Worm (Caenorhabditis elegans): Measurements from ENCODE around the gene lro-1.

The lro-1 gene

DNA sequence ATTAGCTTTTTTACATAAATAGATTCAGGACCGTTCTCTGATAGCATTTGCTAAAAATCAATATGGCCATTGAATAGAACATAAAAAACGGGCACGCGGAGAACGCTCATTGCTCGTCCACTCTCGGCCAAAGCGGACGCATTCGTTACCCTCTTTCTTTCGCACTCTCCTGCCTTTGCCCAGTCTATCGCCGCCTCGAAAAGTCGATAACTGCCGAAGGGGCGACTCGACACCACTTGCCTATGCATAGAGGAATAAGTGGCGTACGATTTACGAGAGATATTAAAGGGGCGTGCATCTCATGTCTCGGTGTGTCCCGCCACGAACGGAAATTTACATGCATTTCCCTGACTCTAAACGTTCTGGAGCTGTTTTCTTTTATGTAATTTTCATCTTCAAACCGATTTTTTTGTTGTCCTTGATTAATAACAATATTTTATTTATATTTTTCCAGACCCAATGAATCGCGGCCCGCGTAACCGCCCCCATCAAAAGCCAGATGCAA lies 8.6 kb upstream of the lro-1 start, which contains the start of gene W05H9.4:
Gene W05H9.4 (plus strand): TSS at position 455 of the 505 bp plus-strand sequence.
- TF ChIP-seq elt-1 (tag; optimal IDR thresholded peaks at IDR 0.05; ENCODE audit: borderline replicate concordance, insufficient read depth) (no peak), lsy-2 (tag; optimal IDR thresholded peaks at IDR 0.05) (no peak), hlh-1 (tag; optimal IDR thresholded peaks at IDR 0.05) (peak; percentile 53), ztf-11 (tag; optimal IDR thresholded peaks at IDR 0.05) (peak; percentile 2), unc-62 (GFP tag; optimal IDR thresholded peaks at IDR 0.05) (no peak), unc-120 (tag; optimal IDR thresholded peaks at IDR 0.05; ENCODE audit: poor library complexity, severe bottlenecking) (peak; percentile 69), mep-1 (tag; optimal IDR thresholded peaks at IDR 0.05) (peak; percentile 12), nhr-2 (tag; optimal IDR thresholded peaks at IDR 0.05) (peak; percentile 91), zip-8 (tag; optimal IDR thresholded peaks at IDR 0.05) (no peak), ceh-39 (tag; optimal IDR thresholded peaks at IDR 0.05) (peak; percentile 71), nhr-12 (tag; optimal IDR thresholded peaks at IDR 0.05) (no peak), cnd-1 (tag; optimal IDR thresholded peaks at IDR 0.05) (peak; percentile 52), mls-2 (tag; optimal IDR thresholded peaks at IDR 0.05) (peak; percentile 75), lin-13 (tag; optimal IDR thresholded peaks at IDR 0.05) (peak; percentile 10), ces-1 (GFP tag; optimal IDR thresholded peaks at IDR 0.05) (peak; percentile 57), snpc-4 (tag; optimal IDR thresholded peaks at IDR 0.05) (no peak), ham-2 (GFP tag; optimal IDR thresholded peaks at IDR 0.05) (peak; percentile 20)

DNA sequence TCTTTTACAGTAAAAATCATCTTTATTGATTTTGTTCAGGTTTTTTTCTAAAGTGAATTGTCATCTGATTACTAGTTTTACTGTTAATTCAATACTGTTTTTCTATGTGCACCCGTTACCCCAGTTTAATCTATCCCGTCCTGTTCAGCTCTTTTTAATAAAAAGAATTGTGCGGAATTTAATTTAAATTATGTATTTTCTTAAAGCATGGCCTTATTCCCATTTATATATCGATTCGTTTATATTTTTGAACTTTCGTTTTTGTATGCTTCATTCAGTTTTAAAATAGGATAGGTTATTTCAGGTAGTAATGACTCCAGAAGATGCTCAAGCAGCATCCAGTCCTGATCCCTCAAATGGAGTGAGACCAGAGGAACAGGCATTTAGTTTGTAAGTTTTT lies 5.2 kb upstream of the lro-1 start, which contains the start of gene W05H9.2:
Gene W05H9.2 (plus strand): TSS at position 301 of the 400 bp plus-strand sequence.
- TF ChIP-seq blmp-1 (tag; optimal IDR thresholded peaks at IDR 0.05) (no peak), elt-1 (tag; optimal IDR thresholded peaks at IDR 0.05; ENCODE audit: borderline replicate concordance, insufficient read depth) (no peak), snpc-4 (tag; optimal IDR thresholded peaks at IDR 0.05) (no peak), ceh-83 (GFP tag; optimal IDR thresholded peaks at IDR 0.05) (no peak), flh-1 (GFP tag; optimal IDR thresholded peaks at IDR 0.05) (no peak), unc-39 (tag; optimal IDR thresholded peaks at IDR 0.05) (no peak), M03D4.4 (tag; optimal IDR thresholded peaks at IDR 0.05) (no peak)

DNA sequence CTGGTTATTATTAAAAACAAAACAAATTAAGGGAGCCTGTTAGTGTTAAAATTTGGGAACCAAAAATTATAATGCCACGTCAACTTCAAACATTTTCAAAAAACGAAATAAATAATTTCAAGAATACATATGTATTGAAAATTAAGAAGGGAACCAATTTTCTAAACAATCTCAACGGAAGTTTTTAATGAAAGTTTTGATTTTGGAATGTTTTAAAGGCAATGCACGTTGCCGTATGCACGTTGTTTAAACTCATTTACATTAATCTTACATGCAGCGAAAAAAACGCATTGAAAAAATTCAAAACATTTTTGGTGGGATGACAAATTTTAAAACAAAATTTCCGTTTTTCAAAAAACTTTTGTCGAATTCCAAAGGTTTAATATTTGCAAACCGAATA lies 1.9 kb downstream of the lro-1 start:
- no peak for TF ChIP-seq ces-1 (GFP tag; optimal IDR thresholded peaks at IDR 0.05)
- TF ChIP-seq flh-1 (GFP tag; optimal IDR thresholded peaks at IDR 0.05), result no peak
- no peak for TF ChIP-seq hlh-1 (tag; optimal IDR thresholded peaks at IDR 0.05)
- no peak for TF ChIP-seq ceh-39 (tag; optimal IDR thresholded peaks at IDR 0.05)
- TF ChIP-seq ceh-83 (GFP tag; optimal IDR thresholded peaks at IDR 0.05), result no peak
- TF ChIP-seq elt-3 (tag; optimal IDR thresholded peaks at IDR 0.05), result no peak
- no peak for TF ChIP-seq elt-1 (tag; optimal IDR thresholded peaks at IDR 0.05; ENCODE audit: borderline replicate concordance, insufficient read depth)
- TF ChIP-seq lsy-2 (tag; optimal IDR thresholded peaks at IDR 0.05), result no peak
- TF ChIP-seq cnd-1 (tag; optimal IDR thresholded peaks at IDR 0.05), result no peak
- no peak for TF ChIP-seq sptf-1 (tag; optimal IDR thresholded peaks at IDR 0.05)
- TF ChIP-seq ham-2 (GFP tag; optimal IDR thresholded peaks at IDR 0.05), result no peak
- TF ChIP-seq tbx-8 (GFP tag; optimal IDR thresholded peaks at IDR 0.05), result no peak

DNA sequence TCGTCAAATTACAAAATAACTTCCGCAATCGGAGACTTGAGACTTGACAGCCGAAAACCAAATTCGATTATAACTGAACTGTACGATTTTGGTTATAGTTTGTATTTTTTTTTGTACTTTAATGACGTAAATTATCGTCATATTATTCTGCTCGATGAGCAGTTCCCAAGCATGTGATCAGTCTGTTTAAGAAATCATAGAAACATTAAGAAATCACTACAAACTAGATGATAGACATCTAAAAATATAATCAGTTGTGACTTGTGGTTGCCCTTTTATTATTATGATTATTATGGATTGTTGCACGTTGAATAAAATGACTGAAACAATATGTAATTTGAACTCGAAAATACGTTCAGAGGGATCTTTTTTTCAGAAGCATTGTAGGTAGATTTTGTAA lies 2.4 kb downstream of the lro-1 start:
- TF ChIP-seq ham-2 (GFP tag; optimal IDR thresholded peaks at IDR 0.05) (no peak), tbx-8 (GFP tag; optimal IDR thresholded peaks at IDR 0.05) (no peak), nhr-2 (tag; optimal IDR thresholded peaks at IDR 0.05) (no peak), unc-62 (GFP tag; optimal IDR thresholded peaks at IDR 0.05) (no peak), elt-1 (tag; optimal IDR thresholded peaks at IDR 0.05; ENCODE audit: borderline replicate concordance, insufficient read depth) (no peak), zip-8 (tag; optimal IDR thresholded peaks at IDR 0.05) (no peak), elt-3 (tag; optimal IDR thresholded peaks at IDR 0.05) (no peak), mab-5 (tag; optimal IDR thresholded peaks at IDR 0.05) (no peak), drap-1 (GFP tag; optimal IDR thresholded peaks at IDR 0.05) (no peak), cnd-1 (tag; optimal IDR thresholded peaks at IDR 0.05) (no peak), ceh-83 (GFP tag; optimal IDR thresholded peaks at IDR 0.05) (no peak), bed-3 (GFP tag; optimal IDR thresholded peaks at IDR 0.05) (no peak), mep-1 (tag; optimal IDR thresholded peaks at IDR 0.05) (no peak), nhr-12 (tag; optimal IDR thresholded peaks at IDR 0.05) (no peak)

DNA sequence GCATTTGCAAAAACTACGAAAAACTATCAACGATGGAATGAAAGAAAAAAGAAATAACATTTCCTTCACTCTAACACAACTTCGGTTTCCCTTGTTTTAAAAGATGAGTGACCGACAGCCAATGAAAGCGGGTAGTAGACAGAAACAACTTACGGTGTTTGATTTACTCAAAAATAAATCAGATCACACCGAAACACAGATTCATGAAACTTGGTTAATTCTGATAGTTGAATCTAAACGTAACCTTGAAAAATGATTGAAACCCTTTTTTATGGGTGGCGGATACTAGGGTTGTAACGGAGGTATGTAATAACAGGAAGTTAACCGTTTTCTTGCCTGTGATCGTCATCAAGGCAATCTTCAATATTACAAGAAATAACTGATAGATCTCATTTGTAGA lies 3.5 kb downstream of the lro-1 start:
- TF ChIP-seq zip-8 (tag; optimal IDR thresholded peaks at IDR 0.05) (no peak), mab-5 (tag; optimal IDR thresholded peaks at IDR 0.05) (no peak), unc-62 (GFP tag; optimal IDR thresholded peaks at IDR 0.05) (no peak), ceh-43 (GFP tag; optimal IDR thresholded peaks at IDR 0.05) (no peak), nhr-76 (tag; optimal IDR thresholded peaks at IDR 0.05) (no peak), bed-3 (GFP tag; optimal IDR thresholded peaks at IDR 0.05) (no peak), elt-1 (tag; optimal IDR thresholded peaks at IDR 0.05; ENCODE audit: borderline replicate concordance, insufficient read depth) (no peak), unc-120 (tag; optimal IDR thresholded peaks at IDR 0.05; ENCODE audit: poor library complexity, severe bottlenecking) (no peak), lin-32 (GFP tag; optimal IDR thresholded peaks at IDR 0.05) (no peak), nhr-12 (tag; optimal IDR thresholded peaks at IDR 0.05) (no peak), flh-1 (GFP tag; optimal IDR thresholded peaks at IDR 0.05) (no peak), lin-13 (tag; optimal IDR thresholded peaks at IDR 0.05) (no peak), ham-2 (GFP tag; optimal IDR thresholded peaks at IDR 0.05) (no peak), sptf-1 (tag; optimal IDR thresholded peaks at IDR 0.05) (no peak), nhr-237 (tag; optimal IDR thresholded peaks at IDR 0.05) (no peak), nhr-2 (tag; optimal IDR thresholded peaks at IDR 0.05) (no peak), nhr-28 (tag; optimal IDR thresholded peaks at IDR 0.05) (no peak)
